Comparison of ENCODE assay signal across 4 fruit fly cellular contexts in genomic region chr3L:21219160-21219559, dm6.
TF ChIP-seq lines count a peak whose summit lies in the region.

No protein-coding gene starts in this region.

- no peak for TF ChIP-seq CTCF in whole organism, embryonic (GFP tag; optimal IDR thresholded peaks at IDR 0.05; lab: Kevin White, UChicago)

TF ChIP-seq in whole organism, adult, 20 proteins besides CTCF, POLR2A, EP300 and RAD21:
- TF ChIP-seq CG1620 (GFP tag; optimal IDR thresholded peaks at IDR 0.05; lab: Kevin White, UChicago) (no peak), cic (GFP tag; optimal IDR thresholded peaks at IDR 0.05; lab: Kevin White, UChicago) (peak; percentile 0)

TF ChIP-seq in whole organism, embryonic, 481 proteins besides CTCF, POLR2A, EP300 and RAD21 (continues in another document):
- no peak for TF ChIP-seq ind (GFP tag; optimal IDR thresholded peaks at IDR 0.05; lab: Kevin White, UChicago)
- TF ChIP-seq Bgb (GFP tag; IDR thresholded peaks at IDR 0.05; lab: Robert Waterston, UW; ENCODE audit: partially characterized antibody): no peak
- peak; percentile 91 for TF ChIP-seq sr (GFP tag; IDR thresholded peaks at IDR 0.05; lab: Robert Waterston, UW)
- TF ChIP-seq CG7987 (GFP tag; optimal IDR thresholded peaks at IDR 0.05; lab: Kevin White, UChicago): no peak
- TF ChIP-seq CG6272 (GFP tag; IDR thresholded peaks at IDR 0.05; lab: Robert Waterston, UW): no peak
- TF ChIP-seq CG31365 (tag; optimal IDR thresholded peaks at IDR 0.05; lab: Kevin White, UChicago): no peak
- TF ChIP-seq Opbp (GFP tag; IDR thresholded peaks at IDR 0.05; lab: Robert Waterston, UW; ENCODE audit: partially characterized antibody): no peak
- TF ChIP-seq chinmo (GFP tag; IDR thresholded peaks at IDR 0.05; lab: Robert Waterston, UW; ENCODE audit: partially characterized antibody): peak; percentile 93; the same call in 3 of the 4 replicates
- TF ChIP-seq Fer3 (tag; optimal IDR thresholded peaks at IDR 0.05; lab: Kevin White, UChicago): no peak
- TF ChIP-seq Eip74EF (GFP tag; optimal IDR thresholded peaks at IDR 0.05; lab: Kevin White, UChicago): peak in 1 of 2 experiments; percentile 50
- TF ChIP-seq da (GFP tag; optimal IDR thresholded peaks at IDR 0.05; lab: Kevin White, UChicago): no peak
- no peak for TF ChIP-seq sisA (GFP tag; IDR thresholded peaks at IDR 0.05; lab: Robert Waterston, UW)
- no peak for TF ChIP-seq CrebB (tag; optimal IDR thresholded peaks at IDR 0.05; lab: Kevin White, UChicago)
- no peak for TF ChIP-seq gem (tag; optimal IDR thresholded peaks at IDR 0.05; lab: Kevin White, UChicago)
- TF ChIP-seq CG4820 (GFP tag; optimal IDR thresholded peaks at IDR 0.05; lab: Kevin White, UChicago): no peak
- no peak for TF ChIP-seq HLH3B (GFP tag; IDR thresholded peaks at IDR 0.05; lab: Robert Waterston, UW)
- TF ChIP-seq Jarid2 (GFP tag; optimal IDR thresholded peaks at IDR 0.05; lab: Kevin White, UChicago): no peak
- no peak for TF ChIP-seq CG12942 (GFP tag; optimal IDR thresholded peaks at IDR 0.05; lab: Kevin White, UChicago)
- TF ChIP-seq ewg (GFP tag; optimal IDR thresholded peaks at IDR 0.05; lab: Kevin White, UChicago): no peak
- TF ChIP-seq cwo (GFP tag; optimal IDR thresholded peaks at IDR 0.05; lab: Kevin White, UChicago): peak; percentile 59
- TF ChIP-seq HLH4C (GFP tag; IDR thresholded peaks at IDR 0.05; lab: Robert Waterston, UW; ENCODE audit: partially characterized antibody): no peak
- TF ChIP-seq row (GFP tag; IDR thresholded peaks at IDR 0.05; lab: Robert Waterston, UW): no peak
- TF ChIP-seq CG13287 (GFP tag; IDR thresholded peaks at IDR 0.05; lab: Robert Waterston, UW; ENCODE audit: partially characterized antibody): no peak; the same call in 1 of the 2 replicates
- no peak for TF ChIP-seq CG11560 (tag; IDR thresholded peaks at IDR 0.05; lab: Robert Waterston, UW)
- TF ChIP-seq CG11456 (GFP tag; IDR thresholded peaks at IDR 0.05; lab: Robert Waterston, UW): no peak
- no peak for TF ChIP-seq Hr51 (GFP tag; optimal IDR thresholded peaks at IDR 0.05; lab: Kevin White, UChicago)
- TF ChIP-seq CkIIα-i1 (GFP tag; IDR thresholded peaks at IDR 0.05; lab: Robert Waterston, UW): no peak
- no peak for TF ChIP-seq D19B (GFP tag; optimal IDR thresholded peaks at IDR 0.05; lab: Kevin White, UChicago)
- TF ChIP-seq ftz-f1 (GFP tag; optimal IDR thresholded peaks at IDR 0.05; lab: Kevin White, UChicago): peak; percentile 65
- no peak for TF ChIP-seq HmgZ (tag; optimal IDR thresholded peaks at IDR 0.05; lab: Kevin White, UChicago)

TF ChIP-seq in whole organism, prepupa, 60 proteins besides CTCF, POLR2A, EP300 and RAD21:
- TF ChIP-seq net (GFP tag; optimal IDR thresholded peaks at IDR 0.05; lab: Kevin White, UChicago) (no peak), Met (GFP tag; optimal IDR thresholded peaks at IDR 0.05; lab: Kevin White, UChicago) (no peak), Gug (GFP tag; IDR thresholded peaks at IDR 0.05; lab: Robert Waterston, UW) (no peak), Eip78C (GFP tag; lab: Kevin White, UChicago) (no peak), achi (GFP tag; optimal IDR thresholded peaks at IDR 0.05; lab: Kevin White, UChicago) (no peak), Ets21C (GFP tag; optimal IDR thresholded peaks at IDR 0.05; lab: Kevin White, UChicago) (no peak), CG6276 (GFP tag; optimal IDR thresholded peaks at IDR 0.05; lab: Kevin White, UChicago) (no peak), CG8632 (GFP tag; optimal IDR thresholded peaks at IDR 0.05; lab: Kevin White, UChicago) (no peak), lz (GFP tag; optimal IDR thresholded peaks at IDR 0.05; lab: Kevin White, UChicago) (no peak), Eip75B (GFP tag; optimal IDR thresholded peaks at IDR 0.05; lab: Kevin White, UChicago) (peak; percentile 39), OdsH (GFP tag; optimal IDR thresholded peaks at IDR 0.05; lab: Kevin White, UChicago) (no peak), fd85E (GFP tag; optimal IDR thresholded peaks at IDR 0.05; lab: Kevin White, UChicago) (no peak), CG6854 (GFP tag; optimal IDR thresholded peaks at IDR 0.05; lab: Kevin White, UChicago) (no peak), CG6163 (GFP tag; IDR thresholded peaks at IDR 0.05; lab: Robert Waterston, UW) (peak; percentile 44; the same call in 1 of the 3 replicates), CG34406 (GFP tag; optimal IDR thresholded peaks at IDR 0.05; lab: Kevin White, UChicago) (no peak), Hr38 (GFP tag; optimal IDR thresholded peaks at IDR 0.05; lab: Kevin White, UChicago) (no peak)

TF ChIP-seq in whole organism, pupa, 21 proteins besides CTCF, POLR2A, EP300 and RAD21:
- TF ChIP-seq gl (tag; optimal IDR thresholded peaks at IDR 0.05; lab: Kevin White, UChicago) (no peak), CG32121 (GFP tag; IDR thresholded peaks at IDR 0.05; lab: Robert Waterston, UW) (peak; percentile 41; the same call in 1 of the 2 replicates), CG14655 (GFP tag; optimal IDR thresholded peaks at IDR 0.05; lab: Kevin White, UChicago) (no peak), CG13204 (GFP tag; optimal IDR thresholded peaks at IDR 0.05; lab: Kevin White, UChicago) (no peak), CG4496 (GFP tag; IDR thresholded peaks at IDR 0.05; lab: Robert Waterston, UW) (peak; percentile 66; the same call in 2 of the 3 replicates), CG15710 (tag; optimal IDR thresholded peaks at IDR 0.05; lab: Kevin White, UChicago) (no peak), Snoo (tag; optimal IDR thresholded peaks at IDR 0.05; lab: Kevin White, UChicago) (no peak), EcR (GFP tag; optimal IDR thresholded peaks at IDR 0.05; lab: Kevin White, UChicago) (no peak)
